Worm (Caenorhabditis elegans) whole organism, L3 larva: ENCODE measurements around the gene odr-8.

Experiments used
- ZK546.5 ChIP-seq: sonication (generic microtip); optimal IDR thresholded peaks from 2 replicates; lab custom pipeline; 2017; ENCODE audit warnings: missing biosample characterization, missing genetic modification characterization
- aly-2 ChIP-seq: fragments of 150-350 bp; optimal IDR thresholded peaks from 2 replicates; lab custom pipeline; 2014; ENCODE audit warnings: missing biosample characterization, missing genetic modification characterization
- ama-1 ChIP-seq: fragments of 150-350 bp; optimal IDR thresholded peaks from 2 replicates; lab custom pipeline; 2018
- ceh-16 ChIP-seq: sonication (generic microtip); optimal IDR thresholded peaks from 2 replicates; lab custom pipeline; 2017; ENCODE audit warnings: missing biosample characterization, missing genetic modification characterization
- ceh-28 ChIP-seq: fragments of 150-350 bp; optimal IDR thresholded peaks from 2 replicates; lab custom pipeline; 2014; ENCODE audit warnings: missing biosample characterization, missing genetic modification reagents, missing genetic modification characterization
- ceh-82 ChIP-seq: fragments of 150-350 bp; optimal IDR thresholded peaks from 2 replicates; lab custom pipeline; 2014; ENCODE audit warnings: missing biosample characterization, missing genetic modification characterization
- ceh-9 ChIP-seq: sonication (generic microtip); optimal IDR thresholded peaks from 2 replicates; lab custom pipeline; 2018; ENCODE audit warnings: missing biosample characterization, missing genetic modification characterization
- daf-12 ChIP-seq: fragments of 150-350 bp; optimal IDR thresholded peaks from 2 replicates; lab custom pipeline; 2014; ENCODE audit warnings: missing biosample characterization, missing genetic modification reagents, missing genetic modification characterization
- egl-27 ChIP-seq: sonication (generic microtip); optimal IDR thresholded peaks from 4 replicates; lab custom pipeline; 2017; ENCODE audit warnings: missing biosample characterization, missing genetic modification reagents, missing genetic modification characterization
- egl-5 ChIP-seq: fragments of 150-350 bp; optimal IDR thresholded peaks from 2 replicates; lab custom pipeline; 2017; ENCODE audit warnings: missing biosample characterization, missing genetic modification reagents, missing genetic modification characterization, inconsistent platforms
- elt-1 ChIP-seq: fragments of 150-350 bp; optimal IDR thresholded peaks from 2 replicates; lab custom pipeline; 2014; ENCODE audit warnings: missing biosample characterization, missing genetic modification characterization
- elt-2 ChIP-seq: sonication (generic microtip); optimal IDR thresholded peaks from 2 replicates; lab custom pipeline; 2016; ENCODE audit warnings: missing genetic modification reagents, mild to moderate bottlenecking, missing genetic modification characterization, missing compliant biosample characterization
- elt-3 ChIP-seq, 3 experiments: fragments of 150-350 bp in 1 of 3; sonication (generic microtip) in 2 of 3; optimal IDR thresholded peaks; 2 replicates in 2 of 3; 4 replicates in 1 of 3; lab custom pipeline; 2014 to 2017; ENCODE audit warnings: missing biosample characterization in 3 of 3, missing genetic modification characterization in 3 of 3
- eor-1 ChIP-seq, 2 experiments: fragments of 150-350 bp; optimal IDR thresholded peaks; 2 replicates each; lab custom pipeline; 2014 to 2018; ENCODE audit warnings: missing biosample characterization in 2 of 2, missing genetic modification characterization in 2 of 2
- fkh-10 ChIP-seq: sonication (generic microtip); optimal IDR thresholded peaks from 2 replicates; lab custom pipeline; 2017; ENCODE audit warnings: missing biosample characterization, missing genetic modification reagents, missing genetic modification characterization
- fkh-2 ChIP-seq: fragments of 150-350 bp; optimal IDR thresholded peaks from 2 replicates; lab custom pipeline; 2014; ENCODE audit warnings: missing biosample characterization, missing genetic modification reagents, missing genetic modification characterization
- fos-1 ChIP-seq: fragments of 150-350 bp; optimal IDR thresholded peaks from 2 replicates; lab custom pipeline; 2014; ENCODE audit warnings: missing biosample characterization, missing genetic modification characterization
- hmg-11 ChIP-seq: sonication (generic microtip); optimal IDR thresholded peaks from 2 replicates; lab custom pipeline; 2016; ENCODE audit warnings: missing genetic modification characterization, missing compliant biosample characterization
- jun-1 ChIP-seq: fragments of 150-350 bp; optimal IDR thresholded peaks from 2 replicates; lab custom pipeline; 2014; ENCODE audit warnings: missing biosample characterization, missing genetic modification reagents, missing genetic modification characterization
- lin-15B ChIP-seq: fragments of 150-350 bp; optimal IDR thresholded peaks from 2 replicates; lab custom pipeline; 2014; ENCODE audit warnings: missing biosample characterization, missing genetic modification characterization
- lin-39 ChIP-seq: fragments of 150-350 bp; optimal IDR thresholded peaks from 2 replicates; lab custom pipeline; 2018; ENCODE audit warnings: missing biosample characterization, missing genetic modification reagents, missing genetic modification characterization
- lsy-12 ChIP-seq: sonication (generic microtip); optimal IDR thresholded peaks from 2 replicates; lab custom pipeline; 2016; ENCODE audit warnings: mild to moderate bottlenecking, missing genetic modification characterization, missing compliant biosample characterization
- mdl-1 ChIP-seq: fragments of 150-350 bp; optimal IDR thresholded peaks from 2 replicates; lab custom pipeline; 2014; ENCODE audit warnings: missing biosample characterization, missing genetic modification characterization
- mml-1 ChIP-seq: fragments of 150-350 bp; sonication (generic microtip); optimal IDR thresholded peaks from 3 replicates; lab custom pipeline; 2014; ENCODE audit warnings: missing biosample characterization, missing genetic modification characterization
- nfya-1 ChIP-seq: sonication (generic microtip); optimal IDR thresholded peaks from 2 replicates; lab custom pipeline; 2017; ENCODE audit warnings: missing genetic modification characterization, mild to moderate bottlenecking, missing compliant biosample characterization, antibody characterized with exemption, moderate library complexity; ENCODE audit not compliant: insufficient read depth
- nhr-11 ChIP-seq: fragments of 150-350 bp; optimal IDR thresholded peaks from 2 replicates; lab custom pipeline; 2014; ENCODE audit warnings: missing biosample characterization, missing genetic modification characterization
- nhr-12 ChIP-seq: fragments of 150-350 bp; optimal IDR thresholded peaks from 2 replicates; lab custom pipeline; 2014; ENCODE audit warnings: missing biosample characterization, missing genetic modification characterization
- nhr-23 ChIP-seq: fragments of 150-350 bp; optimal IDR thresholded peaks from 2 replicates; lab custom pipeline; 2014; ENCODE audit warnings: missing biosample characterization, missing genetic modification reagents, missing genetic modification characterization
- nhr-237 ChIP-seq: fragments of 150-350 bp; optimal IDR thresholded peaks from 2 replicates; lab custom pipeline; 2014; ENCODE audit warnings: missing biosample characterization, missing genetic modification characterization
- nhr-25 ChIP-seq: sonication (generic microtip); optimal IDR thresholded peaks from 2 replicates; lab custom pipeline; 2017; ENCODE audit warnings: missing biosample characterization, missing genetic modification characterization
- nhr-28 ChIP-seq: fragments of 150-350 bp; optimal IDR thresholded peaks from 2 replicates; lab custom pipeline; 2014; ENCODE audit warnings: missing biosample characterization, missing genetic modification characterization
- nhr-67 ChIP-seq: fragments of 150-350 bp; optimal IDR thresholded peaks from 2 replicates; lab custom pipeline; 2014; ENCODE audit warnings: missing biosample characterization, missing genetic modification characterization
- nhr-76 ChIP-seq: fragments of 150-350 bp; sonication (generic microtip); optimal IDR thresholded peaks from 5 replicates; lab custom pipeline; 2014; ENCODE audit warnings: missing biosample characterization, missing genetic modification characterization
- nhr-77 ChIP-seq: fragments of 150-350 bp; optimal IDR thresholded peaks from 2 replicates; lab custom pipeline; 2014; ENCODE audit warnings: missing biosample characterization, missing genetic modification characterization
- pha-4 ChIP-seq: fragments of 150-350 bp; optimal IDR thresholded peaks from 2 replicates; lab custom pipeline; 2014; ENCODE audit warnings: missing biosample characterization, missing genetic modification reagents, missing genetic modification characterization
- pqm-1 ChIP-seq: fragments of 150-350 bp; optimal IDR thresholded peaks from 2 replicates; lab custom pipeline; 2017; ENCODE audit warnings: missing biosample characterization, missing genetic modification characterization, inconsistent platforms
- sea-2 ChIP-seq: fragments of 150-350 bp; sonication (generic microtip); optimal IDR thresholded peaks from 4 replicates; lab custom pipeline; 2014; ENCODE audit warnings: missing biosample characterization, missing genetic modification reagents, missing genetic modification characterization
- snpc-4 ChIP-seq: fragments of 150-350 bp; optimal IDR thresholded peaks from 2 replicates; lab custom pipeline; 2014; ENCODE audit warnings: missing biosample characterization, missing genetic modification characterization
- unc-39 ChIP-seq: sonication (generic microtip); optimal IDR thresholded peaks from 4 replicates; lab custom pipeline; 2017; ENCODE audit warnings: missing biosample characterization, missing genetic modification characterization
- unc-62 ChIP-seq: fragments of 150-350 bp; sonication (generic microtip); optimal IDR thresholded peaks from 4 replicates; lab custom pipeline; 2014; ENCODE audit warnings: missing biosample characterization, missing genetic modification reagents, missing genetic modification characterization
- zag-1 ChIP-seq: fragments of 150-350 bp; optimal IDR thresholded peaks from 2 replicates; lab custom pipeline; 2014; ENCODE audit warnings: missing biosample characterization, missing genetic modification characterization
- ztf-11 ChIP-seq: fragments of 150-350 bp; optimal IDR thresholded peaks from 2 replicates; lab custom pipeline; 2014; ENCODE audit warnings: missing biosample characterization, missing genetic modification characterization
- ztf-4 ChIP-seq: fragments of 150-350 bp; optimal IDR thresholded peaks from 2 replicates; lab custom pipeline; 2014; ENCODE audit warnings: missing biosample characterization, missing genetic modification characterization

Gene odr-8

DNA sequence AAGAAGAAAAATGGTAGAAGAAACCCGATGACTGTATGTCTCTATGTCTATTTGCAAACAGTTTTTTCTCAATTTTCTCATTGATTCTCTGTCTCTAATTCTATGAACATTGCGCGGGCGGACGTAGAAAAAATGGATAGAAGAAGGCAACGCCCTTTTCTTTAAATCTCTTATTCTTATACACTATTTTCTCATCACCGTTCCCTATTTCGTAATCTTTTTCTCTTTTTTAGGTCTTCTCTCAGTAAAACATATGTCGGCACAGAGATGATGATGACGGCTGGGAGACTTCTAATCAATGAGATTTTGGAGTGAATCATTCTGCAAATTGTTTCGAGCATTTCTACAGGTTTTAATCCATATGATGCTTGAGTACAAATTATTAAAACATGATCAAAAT is 39.6 kb upstream of the odr-8 start:
- TF ChIP-seq nhr-12 (tag; lab: Kevin White, UChicago) (no peak), eor-1 (tag; optimal IDR thresholded peaks at IDR 0.05; lab: Kevin White, UChicago) (no peak), pqm-1 (tag; lab: Kevin White, UChicago) (no peak), ztf-4 (tag; lab: Kevin White, UChicago) (no peak), zag-1 (tag; lab: Kevin White, UChicago) (no peak), elt-2 (tag; lab: Kevin White, UChicago) (no peak), aly-2 (no peak), fos-1 (tag; lab: Kevin White, UChicago) (no peak), nhr-237 (tag; lab: Kevin White, UChicago) (no peak), mml-1 (tag; lab: Kevin White, UChicago) (no peak), ztf-11 (no peak), nhr-76 (tag; lab: Kevin White, UChicago) (no peak), nhr-25 (tag; lab: Kevin White, UChicago) (peak; percentile 70), pha-4 (tag; lab: Kevin White, UChicago) (peak; percentile 36), nhr-28 (no peak), jun-1 (tag; lab: Kevin White, UChicago) (no peak), sea-2 (GFP tag; lab: Kevin White, UChicago) (no peak), ceh-82 (no peak), nfya-1 (tag; lab: Kevin White, UChicago) (peak; percentile 20), lin-39 (tag; lab: Kevin White, UChicago) (no peak), elt-3 (tag; optimal IDR thresholded peaks at IDR 0.05; lab: Kevin White, UChicago) (peak in 1 of 3 experiments; percentile 73), nhr-77 (no peak), nhr-23 (tag; lab: Kevin White, UChicago) (peak; percentile 76), fkh-10 (no peak), ceh-28 (peak; percentile 38)
- TF ChIP-seq, all 47 proteins: peak for 6

DNA sequence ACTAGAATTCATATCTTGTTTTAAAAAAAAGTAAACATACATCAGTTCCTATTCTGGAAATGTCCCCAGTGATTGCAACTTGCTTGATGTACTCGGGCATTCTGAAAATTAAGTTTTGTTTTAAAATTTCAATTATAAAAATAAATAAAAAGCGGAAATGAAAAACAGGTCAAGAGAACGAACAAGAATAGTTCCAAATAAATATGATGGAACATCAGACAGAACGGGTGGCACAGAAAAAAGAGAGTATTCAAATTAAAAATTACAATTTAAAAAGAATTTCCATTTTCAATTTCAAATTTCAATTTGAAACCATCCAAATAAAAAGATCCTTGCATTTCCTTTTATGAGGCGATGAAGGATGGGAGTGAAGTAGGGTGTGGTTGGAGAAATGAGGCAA is 38.7 kb upstream of the odr-8 start, which contains the start of gene C01B10.3:
Gene C01B10.3, minus strand, starts transcription at position 101 of the 400 bp plus-strand sequence.
- TF ChIP-seq ama-1 (no peak), egl-5 (tag; lab: Kevin White, UChicago) (no peak), fkh-10 (no peak)
- TF ChIP-seq, all 47 proteins: peak for 0

- TF ChIP-seq egl-27 (tag; lab: Kevin White, UChicago) (no peak), lin-15B (tag; lab: Kevin White, UChicago) (no peak), nhr-76 (tag; lab: Kevin White, UChicago) (no peak), pha-4 (tag; lab: Kevin White, UChicago) (peak; percentile 19), nfya-1 (tag; lab: Kevin White, UChicago) (peak; percentile 8), ceh-28 (no peak), lsy-12 (tag; lab: Kevin White, UChicago) (no peak), elt-2 (tag; lab: Kevin White, UChicago) (peak; percentile 29), elt-1 (tag; lab: Kevin White, UChicago) (no peak)
- TF ChIP-seq, all 47 proteins: peak for 3
These were observed 36.1 kb upstream of the odr-8 start for ce11 chrIV:6618607-6619006.

- TF ChIP-seq ceh-82 (no peak), fkh-2 (tag; lab: Kevin White, UChicago) (no peak), elt-1 (tag; lab: Kevin White, UChicago) (no peak), ZK546.5 (no peak), ceh-9 (tag; lab: Kevin White, UChicago) (no peak), pqm-1 (tag; lab: Kevin White, UChicago) (no peak), nhr-28 (no peak), ceh-16 (no peak), pha-4 (tag; lab: Kevin White, UChicago) (peak; percentile 63), elt-3 (tag; optimal IDR thresholded peaks at IDR 0.05; lab: Kevin White, UChicago) (no peak), aly-2 (no peak), jun-1 (tag; lab: Kevin White, UChicago) (no peak), mml-1 (tag; lab: Kevin White, UChicago) (no peak), hmg-11 (tag; lab: Kevin White, UChicago) (peak; percentile 23), nhr-76 (tag; lab: Kevin White, UChicago) (no peak), ama-1 (peak; percentile 12), nhr-12 (tag; lab: Kevin White, UChicago) (no peak), elt-2 (tag; lab: Kevin White, UChicago) (peak; percentile 22), nhr-11 (tag; lab: Kevin White, UChicago) (no peak), zag-1 (tag; lab: Kevin White, UChicago) (no peak), lin-39 (tag; lab: Kevin White, UChicago) (no peak), unc-39 (tag; lab: Kevin White, UChicago) (no peak), egl-5 (tag; lab: Kevin White, UChicago) (no peak), snpc-4 (tag; lab: Kevin White, UChicago) (no peak), nhr-25 (tag; lab: Kevin White, UChicago) (no peak), nfya-1 (tag; lab: Kevin White, UChicago) (peak; percentile 44), nhr-77 (no peak), egl-27 (tag; lab: Kevin White, UChicago) (no peak), ztf-4 (tag; lab: Kevin White, UChicago) (no peak), eor-1 (tag; optimal IDR thresholded peaks at IDR 0.05; lab: Kevin White, UChicago) (no peak), unc-62 (GFP tag; lab: Kevin White, UChicago) (no peak), lin-15B (tag; lab: Kevin White, UChicago) (no peak), nhr-237 (tag; lab: Kevin White, UChicago) (no peak), fkh-10 (no peak), ceh-28 (no peak), nhr-67 (tag; lab: Kevin White, UChicago) (no peak), daf-12 (tag; lab: Kevin White, UChicago) (no peak), mdl-1 (no peak)
These were observed 30.8 kb upstream of the odr-8 start, which contains the start of gene drh-1 for ce11 chrIV:6613296-6613695. drh-1 (minus strand) TSS chrIV:6613353.
